Worm (Caenorhabditis elegans) whole organism, midembryonic: ENCODE data around the gene Y80D4G.2.

Source experiments
- T22C8.4 ChIP-seq: fragments of 200-800 bp; sonication (Bioruptor generic); IDR thresholded peaks from 2 replicates; pipeline ENCODE4 v1.3.6; 2022; ENCODE audit warnings: missing genetic modification characterization, missing compliant biosample characterization
- flt-1 ChIP-seq: fragments of 200-800 bp; sonication (Bioruptor generic); IDR thresholded peaks from 2 replicates; pipeline ENCODE4 v1.3.6; 2022; ENCODE audit warnings: missing genetic modification characterization, missing compliant biosample characterization
- klf-2 ChIP-seq: fragments of 200-800 bp; sonication (Bioruptor generic); conservative IDR thresholded peaks from 2 replicates; pipeline ENCODE4 v1.3.6; 2022; ENCODE audit warnings: missing genetic modification reagents, missing genetic modification characterization, missing compliant biosample characterization
- med-1 ChIP-seq: sonication (generic microtip); optimal IDR thresholded peaks from 2 replicates; lab custom pipeline; 2017; ENCODE audit warnings: missing genetic modification characterization, mild to moderate bottlenecking, missing compliant biosample characterization, antibody characterized with exemption, missing genetic modification reagents; ENCODE audit not compliant: insufficient read depth
- ref-1 ChIP-seq: fragments of 200-800 bp; sonication (Bioruptor generic); conservative IDR thresholded peaks from 2 replicates; pipeline ENCODE4 v1.3.6; 2022; ENCODE audit warnings: missing genetic modification reagents, missing genetic modification characterization, missing compliant biosample characterization
- tab-1 ChIP-seq: fragments of 200-800 bp; sonication (Bioruptor generic); IDR thresholded peaks from 2 replicates; pipeline ENCODE4 v1.3.6; 2022; ENCODE audit warnings: missing genetic modification characterization, missing compliant biosample characterization
- ztf-23 ChIP-seq: fragments of 200-800 bp; sonication (Bioruptor generic); IDR thresholded peaks from 2 replicates; pipeline ENCODE4 v1.3.6; 2022; ENCODE audit warnings: missing genetic modification reagents, missing genetic modification characterization, missing compliant biosample characterization
- ztf-29 ChIP-seq: fragments of 200-800 bp; sonication (Bioruptor generic); IDR thresholded peaks from 2 replicates; pipeline ENCODE4 v1.3.6; 2022; ENCODE audit warnings: missing genetic modification reagents, missing genetic modification characterization, missing compliant biosample characterization

- no peak for TF ChIP-seq T22C8.4 (GFP tag; lab: Robert Waterston, UW)
- TF ChIP-seq tab-1: no peak
- no peak for TF ChIP-seq ztf-23 (GFP tag; lab: Robert Waterston, UW)
- 0 out of 2 replicates have a peak, but pooled peaks have one; percentile 50 for TF ChIP-seq flt-1 (GFP tag; lab: Robert Waterston, UW)
- no peak for TF ChIP-seq klf-2 (GFP tag; lab: Robert Waterston, UW)
- TF ChIP-seq med-1: no peak
- no peak for TF ChIP-seq ref-1 (GFP tag; lab: Robert Waterston, UW)
- no peak for TF ChIP-seq ztf-29
These were observed 10.2 kb downstream of the Y80D4G.2 start, which contains the start of gene cup-5 for ce11 chrIII:7584131-7584646.
